Fruit fly (Drosophila melanogaster) whole organism, wandering third instar larva: ENCODE data around the gene Pex14.

Source experiments
- HLH106 ChIP-seq: fragments of 200-800 bp; optimal IDR thresholded peaks from 3 replicates; lab custom pipeline; 2019; ENCODE audit warnings: missing biosample characterization, mild to moderate bottlenecking, missing genetic modification characterization, moderate library complexity
- N ChIP-seq: fragments of >200 bp; optimal IDR thresholded peaks from 2 replicates; lab custom pipeline; 2018; ENCODE audit warnings: missing biosample characterization, missing external identifiers, missing genetic modification characterization
- br ChIP-seq: fragments of 200-800 bp; sonication (Bioruptor generic); optimal IDR thresholded peaks from 2 replicates; lab custom pipeline; 2016; ENCODE audit warnings: missing biosample characterization, missing genetic modification characterization
- rgr ChIP-seq: fragments of 200-800 bp; sonication (Bioruptor generic); optimal IDR thresholded peaks from 3 replicates; lab custom pipeline; 2016; ENCODE audit warnings: missing biosample characterization, mild to moderate bottlenecking, missing genetic modification characterization
- usp ChIP-seq: fragments of >200 bp; optimal IDR thresholded peaks from 2 replicates; lab custom pipeline; 2017; ENCODE audit warnings: missing biosample characterization, missing genetic modification characterization

- TF ChIP-seq br (GFP tag; lab: Kevin White, UChicago) = no peak
- no peak for TF ChIP-seq N (GFP tag; lab: Kevin White, UChicago)
- TF ChIP-seq usp (GFP tag; lab: Kevin White, UChicago) = no peak
- no peak for TF ChIP-seq rgr (GFP tag; lab: Kevin White, UChicago)
- TF ChIP-seq HLH106 (tag; lab: Kevin White, UChicago) = no peak
Observed at dm6 chr3L:20827962-20828361, 49.4 kb downstream of the Pex14 start.
